Fruit fly (Drosophila melanogaster): ENCODE measurements around the gene NANS.

The NANS gene

dm6 chr3R:12406235-12407196 lies 19.9 kb upstream of the NANS start, which contains the start of gene CG5167:
Gene CG5167 (plus strand): TSS chr3R:12406532.
- TF ChIP-seq Ets98B (GFP tag; IDR thresholded peaks at IDR 0.05) (peak; percentile 51), CG10348 (GFP tag; IDR thresholded peaks at IDR 0.05) (no peak), CG32121 (GFP tag; IDR thresholded peaks at IDR 0.05) (no peak; the same call in 1 of the 2 replicates), CG4496 (GFP tag; IDR thresholded peaks at IDR 0.05) (no peak), Snoo (tag; optimal IDR thresholded peaks at IDR 0.05) (peak; percentile 13), CG8159 (tag; optimal IDR thresholded peaks at IDR 0.05) (peak; percentile 15), CG8301 (tag; optimal IDR thresholded peaks at IDR 0.05) (peak; percentile 62), CG12605 (GFP tag; IDR thresholded peaks at IDR 0.05) (peak; percentile 85), CG15710 (tag; optimal IDR thresholded peaks at IDR 0.05) (no peak), fd96Ca (GFP tag; IDR thresholded peaks at IDR 0.05) (peak; percentile 64; the same call in 2 of the 3 replicates), EcR (GFP tag; optimal IDR thresholded peaks at IDR 0.05) (no peak), CG17806 (tag; optimal IDR thresholded peaks at IDR 0.05) (peak; percentile 11), gl (tag; optimal IDR thresholded peaks at IDR 0.05) (peak; percentile 88), CG34367 (tag; optimal IDR thresholded peaks at IDR 0.05) (peak; percentile 40), CG14655 (GFP tag; optimal IDR thresholded peaks at IDR 0.05) (no peak), rn (GFP tag; IDR thresholded peaks at IDR 0.05) (no peak), Pif1A (GFP tag; optimal IDR thresholded peaks at IDR 0.05) (no peak), D1 (tag; optimal IDR thresholded peaks at IDR 0.05) (no peak), CG13204 (GFP tag; optimal IDR thresholded peaks at IDR 0.05) (peak; percentile 54), Pif1B (GFP tag; optimal IDR thresholded peaks at IDR 0.05) (no peak), CG9948 (tag; optimal IDR thresholded peaks at IDR 0.05) (no peak)

- no peak for TF ChIP-seq D1 (tag; optimal IDR thresholded peaks at IDR 0.05)
- TF ChIP-seq EcR (GFP tag; optimal IDR thresholded peaks at IDR 0.05), result peak; percentile 14
Observed at dm6 chr3R:12408160-12408559, 18.2 kb upstream of the NANS start, which contains the start of gene CG5196. Gene CG5196 (plus strand): TSS chr3R:12408316.

dm6 chr3R:12411449-12411848 lies 14.9 kb upstream of the NANS start:
- TF ChIP-seq CG14655 (GFP tag; optimal IDR thresholded peaks at IDR 0.05) (no peak), gl (tag; optimal IDR thresholded peaks at IDR 0.05) (no peak), CG34367 (tag; optimal IDR thresholded peaks at IDR 0.05) (no peak), CG4496 (GFP tag; IDR thresholded peaks at IDR 0.05) (no peak), EcR (GFP tag; optimal IDR thresholded peaks at IDR 0.05) (no peak)

- TF ChIP-seq CG10348 (GFP tag; IDR thresholded peaks at IDR 0.05) (no peak), CG8301 (tag; optimal IDR thresholded peaks at IDR 0.05) (no peak), CG4496 (GFP tag; IDR thresholded peaks at IDR 0.05) (no peak), CG8159 (tag; optimal IDR thresholded peaks at IDR 0.05) (no peak), CG17806 (tag; optimal IDR thresholded peaks at IDR 0.05) (no peak), Pif1A (GFP tag; optimal IDR thresholded peaks at IDR 0.05) (no peak), EcR (GFP tag; optimal IDR thresholded peaks at IDR 0.05) (peak; percentile 24)
Observed at dm6 chr3R:12413274-12413958, 13.0 kb upstream of the NANS start, which contains the start of the genes Dip-C and pps. Gene Dip-C (minus strand): TSS chr3R:12413759. Gene pps (plus strand): TSS chr3R:12413828.

- TF ChIP-seq CG10348 (GFP tag; IDR thresholded peaks at IDR 0.05) (no peak), Snoo (tag; optimal IDR thresholded peaks at IDR 0.05) (no peak), CG17806 (tag; optimal IDR thresholded peaks at IDR 0.05) (no peak), fd96Ca (GFP tag; IDR thresholded peaks at IDR 0.05) (no peak), EcR (GFP tag; optimal IDR thresholded peaks at IDR 0.05) (no peak), Ets98B (GFP tag; IDR thresholded peaks at IDR 0.05) (peak; percentile 22; the same call in 1 of the 2 replicates), CG32121 (GFP tag; IDR thresholded peaks at IDR 0.05) (no peak), CG15710 (tag; optimal IDR thresholded peaks at IDR 0.05) (no peak)
Observed at dm6 chr3R:12422379-12422975, 3.9 kb upstream of the NANS start, which contains the start of the genes Scgbeta and CG17202. Gene Scgbeta (minus strand): TSS chr3R:12422429. Gene CG17202 (plus strand): TSS chr3R:12422768.

dm6 chr3R:12423997-12424396 lies 2.4 kb upstream of the NANS start:
- TF ChIP-seq CG4496 (GFP tag; IDR thresholded peaks at IDR 0.05) (no peak), EcR (GFP tag; optimal IDR thresholded peaks at IDR 0.05) (peak; percentile 2)
